Worm (Caenorhabditis elegans) whole organism, L1 larva: Measurements from ENCODE around the gene cpsf-1.

Source experiments
- C04F5.9 ChIP-seq: sonication (generic microtip); optimal IDR thresholded peaks from 2 replicates; lab custom pipeline; 2016; ENCODE audit warnings: missing genetic modification characterization, missing compliant biosample characterization
- C16A3.4 ChIP-seq: fragments of 150-350 bp; optimal IDR thresholded peaks from 2 replicates; lab custom pipeline; 2014; ENCODE audit warnings: missing biosample characterization, missing genetic modification characterization
- C34B4.2 ChIP-seq: sonication (generic microtip); optimal IDR thresholded peaks from 2 replicates; lab custom pipeline; 2017; ENCODE audit warnings: mild to moderate bottlenecking, missing genetic modification characterization, missing compliant biosample characterization
- F16B12.6 ChIP-seq: fragments of 150-350 bp; optimal IDR thresholded peaks from 2 replicates; lab custom pipeline; 2014; ENCODE audit warnings: missing biosample characterization, missing genetic modification characterization
- Y116A8C.19 ChIP-seq: sonication (generic microtip); optimal IDR thresholded peaks from 2 replicates; lab custom pipeline; 2016; ENCODE audit warnings: missing compliant biosample characterization, missing genetic modification characterization, borderline replicate concordance
- aha-1 ChIP-seq: fragments of 150-350 bp; optimal IDR thresholded peaks from 2 replicates; lab custom pipeline; 2014; ENCODE audit warnings: missing biosample characterization, missing genetic modification characterization
- alr-1 ChIP-seq: fragments of 200-800 bp; sonication (Bioruptor generic); optimal IDR thresholded peaks from 2 replicates; lab custom pipeline; 2018; ENCODE audit warnings: borderline replicate concordance, mild to moderate bottlenecking, missing genetic modification characterization, missing compliant biosample characterization
- ceh-63 ChIP-seq: fragments of 200-800 bp; sonication (Bioruptor generic); optimal IDR thresholded peaks from 2 replicates; lab custom pipeline; 2018; ENCODE audit warnings: mild to moderate bottlenecking, missing genetic modification characterization, missing compliant biosample characterization
- ceh-8 ChIP-seq: fragments of 200-800 bp; sonication (Bioruptor generic); optimal IDR thresholded peaks from 2 replicates; lab custom pipeline; 2018; ENCODE audit warnings: mild to moderate bottlenecking, missing genetic modification characterization, moderate library complexity, missing compliant biosample characterization
- ceh-82 ChIP-seq, 3 experiments: fragments of 150-350 bp in 1 of 3; sonication (generic microtip) in 2 of 3; optimal IDR thresholded peaks; 2 replicates each; lab custom pipeline; 2014 to 2017; ENCODE audit warnings: missing biosample characterization in 3 of 3, missing genetic modification characterization in 3 of 3
- ceh-90 ChIP-seq: sonication (generic microtip); optimal IDR thresholded peaks from 2 replicates; lab custom pipeline; 2016; ENCODE audit warnings: missing genetic modification characterization, missing compliant biosample characterization
- ces-1 ChIP-seq: fragments of 150-350 bp; optimal IDR thresholded peaks from 2 replicates; lab custom pipeline; 2014; ENCODE audit warnings: missing biosample characterization, missing genetic modification reagents, missing genetic modification characterization
- dsc-1 ChIP-seq: sonication (generic microtip); optimal IDR thresholded peaks from 2 replicates; lab custom pipeline; 2016; ENCODE audit warnings: mild to moderate bottlenecking, missing genetic modification characterization, missing compliant biosample characterization
- efl-1 ChIP-seq, 4 experiments: fragments of 150-350 bp; optimal IDR thresholded peaks in 3 of 4; peaks in 1 of 4; 1 replicate in 1 of 4; 2 replicates in 3 of 4; lab custom pipeline; 2014; ENCODE audit warnings: missing biosample characterization in 2 of 4, missing genetic modification characterization in 2 of 4, missing genetic modification reagents in 2 of 4
- efl-3 ChIP-seq: fragments of 200-800 bp; sonication (Bioruptor generic); optimal IDR thresholded peaks from 2 replicates; lab custom pipeline; 2018; ENCODE audit warnings: mild to moderate bottlenecking, missing genetic modification characterization, missing compliant biosample characterization
- egl-27 ChIP-seq, 2 experiments: fragments of 150-350 bp in 1 of 2; sonication (generic microtip); optimal IDR thresholded peaks; 3 replicates each; lab custom pipeline; 2017 to 2018; ENCODE audit warnings: missing biosample characterization in 2 of 2, missing genetic modification characterization in 2 of 2, missing genetic modification reagents in 2 of 2
- fkh-10 ChIP-seq: sonication (generic microtip); optimal IDR thresholded peaks from 2 replicates; lab custom pipeline; 2017; ENCODE audit warnings: missing biosample characterization, missing genetic modification reagents, missing genetic modification characterization
- fkh-4 ChIP-seq: sonication (generic microtip); optimal IDR thresholded peaks from 2 replicates; lab custom pipeline; 2016; ENCODE audit warnings: missing compliant biosample characterization, missing genetic modification characterization, borderline replicate concordance
- fos-1 ChIP-seq: fragments of 150-350 bp; optimal IDR thresholded peaks from 2 replicates; lab custom pipeline; 2014; ENCODE audit warnings: missing biosample characterization, missing genetic modification characterization
- hpl-2 ChIP-seq: fragments of 150-350 bp; optimal IDR thresholded peaks from 2 replicates; lab custom pipeline; 2014; ENCODE audit warnings: missing biosample characterization, missing genetic modification reagents, missing genetic modification characterization
- irx-1 ChIP-seq: sonication (generic microtip); optimal IDR thresholded peaks from 2 replicates; lab custom pipeline; 2016; ENCODE audit warnings: missing genetic modification characterization, missing compliant biosample characterization
- lin-14 ChIP-seq: fragments of 200-800 bp; sonication (Bioruptor generic); optimal IDR thresholded peaks from 2 replicates; lab custom pipeline; 2018; ENCODE audit warnings: mild to moderate bottlenecking, missing genetic modification characterization, moderate library complexity, missing compliant biosample characterization
- lin-35 ChIP-seq, 2 experiments: fragments of 150-350 bp; optimal IDR thresholded peaks; 2 replicates each; lab custom pipeline; 2014; ENCODE audit warnings: missing biosample characterization in 2 of 2, missing genetic modification characterization in 2 of 2, missing genetic modification reagents in 2 of 2
- lsy-2 ChIP-seq, 2 experiments: fragments of 150-350 bp; optimal IDR thresholded peaks; 2 replicates each; lab custom pipeline; 2014; ENCODE audit warnings: missing biosample characterization in 2 of 2, missing genetic modification characterization in 2 of 2
- mef-2 ChIP-seq: fragments of 150-350 bp; optimal IDR thresholded peaks from 2 replicates; lab custom pipeline; 2014; ENCODE audit warnings: missing biosample characterization, missing genetic modification characterization
- nhr-12 ChIP-seq: sonication (generic microtip); optimal IDR thresholded peaks from 2 replicates; lab custom pipeline; 2017; ENCODE audit warnings: missing biosample characterization, missing genetic modification characterization
- nhr-19 ChIP-seq: fragments of 200-800 bp; sonication (Bioruptor generic); conservative IDR thresholded peaks from 2 replicates; pipeline ENCODE4 v1.3.6; 2022; ENCODE audit warnings: missing genetic modification characterization, missing compliant biosample characterization
- nhr-20 ChIP-seq: sonication (generic microtip); optimal IDR thresholded peaks from 2 replicates; lab custom pipeline; 2016; ENCODE audit warnings: mild to moderate bottlenecking, missing genetic modification characterization, missing compliant biosample characterization
- nhr-77 ChIP-seq: fragments of 150-350 bp; optimal IDR thresholded peaks from 2 replicates; lab custom pipeline; 2014; ENCODE audit warnings: missing biosample characterization, missing genetic modification characterization
- nhr-84 ChIP-seq: sonication (generic microtip); optimal IDR thresholded peaks from 2 replicates; lab custom pipeline; 2017; ENCODE audit warnings: missing biosample characterization, missing genetic modification characterization
- nhr-85 ChIP-seq: sonication (generic microtip); peaks from one replicate; lab custom pipeline; 2016; ENCODE audit warnings: missing genetic modification characterization, inconsistent platforms, missing compliant biosample characterization
- pag-3 ChIP-seq: sonication (generic microtip); optimal IDR thresholded peaks from 2 replicates; lab custom pipeline; 2017; ENCODE audit warnings: missing genetic modification characterization, mild to moderate bottlenecking, missing compliant biosample characterization, antibody characterized with exemption, borderline replicate concordance; ENCODE audit not compliant: insufficient read depth
- pax-3 ChIP-seq: fragments of 200-800 bp; sonication (Bioruptor generic); optimal IDR thresholded peaks from 2 replicates; lab custom pipeline; 2018; ENCODE audit warnings: mild to moderate bottlenecking, missing genetic modification characterization, moderate library complexity, missing compliant biosample characterization
- pqm-1 ChIP-seq: sonication (generic microtip); optimal IDR thresholded peaks from 3 replicates; lab custom pipeline; 2017; ENCODE audit warnings: missing biosample characterization, missing genetic modification characterization
- rnt-1 ChIP-seq: sonication (generic microtip); optimal IDR thresholded peaks from 2 replicates; lab custom pipeline; 2016; ENCODE audit warnings: mild to moderate bottlenecking, missing genetic modification characterization, moderate library complexity, missing compliant biosample characterization
- snpc-4 ChIP-seq: fragments of 150-350 bp; optimal IDR thresholded peaks from 2 replicates; lab custom pipeline; 2014; ENCODE audit warnings: missing biosample characterization, missing genetic modification characterization
- snu-23 ChIP-seq: sonication (generic microtip); optimal IDR thresholded peaks from 2 replicates; lab custom pipeline; 2016; ENCODE audit warnings: missing genetic modification characterization, missing compliant biosample characterization
- sox-4 ChIP-seq: sonication (generic microtip); optimal IDR thresholded peaks from 2 replicates; lab custom pipeline; 2016; ENCODE audit warnings: missing genetic modification characterization, missing compliant biosample characterization
- swsn-7 ChIP-seq: sonication (generic microtip); optimal IDR thresholded peaks from 2 replicates; lab custom pipeline; 2016; ENCODE audit warnings: missing genetic modification characterization, missing compliant biosample characterization
- tbx-2 ChIP-seq: sonication (generic microtip); optimal IDR thresholded peaks from 2 replicates; lab custom pipeline; 2016; ENCODE audit warnings: missing genetic modification characterization, missing compliant biosample characterization
- tlp-1 ChIP-seq: fragments of 150-350 bp; optimal IDR thresholded peaks from 2 replicates; lab custom pipeline; 2014; ENCODE audit warnings: missing biosample characterization, missing genetic modification characterization
- unc-30 ChIP-seq: sonication (generic microtip); optimal IDR thresholded peaks from 2 replicates; lab custom pipeline; 2017; ENCODE audit warnings: missing biosample characterization, missing genetic modification characterization
- vab-15 ChIP-seq: sonication (generic microtip); optimal IDR thresholded peaks from 2 replicates; lab custom pipeline; 2017; ENCODE audit warnings: missing genotype, mild to moderate bottlenecking, missing genetic modification characterization, missing compliant biosample characterization
- xbp-1 ChIP-seq: sonication (generic microtip); optimal IDR thresholded peaks from 2 replicates; lab custom pipeline; 2016; ENCODE audit warnings: missing genetic modification characterization, missing compliant biosample characterization
- ztf-11 ChIP-seq, 2 experiments: sonication (generic microtip); optimal IDR thresholded peaks; 2 replicates each; lab custom pipeline; 2016 to 2017; ENCODE audit warnings: missing genetic modification characterization in 2 of 2, missing biosample characterization in 1 of 2, missing compliant biosample characterization in 1 of 2
- ztf-4 ChIP-seq: fragments of 150-350 bp; optimal IDR thresholded peaks from 2 replicates; lab custom pipeline; 2014; ENCODE audit warnings: missing biosample characterization, missing genetic modification characterization

Gene cpsf-1

ce11 chrIV:1997762-1998161, 35.0 kb downstream of the cpsf-1 start:
- TF ChIP-seq dsc-1 (no peak), nhr-20 (tag; lab: Kevin White, UChicago) (no peak), pqm-1 (no peak), unc-30 (tag; lab: Kevin White, UChicago) (no peak), pag-3 (tag; lab: Kevin White, UChicago) (no peak), nhr-77 (no peak), egl-27 (tag; optimal IDR thresholded peaks at IDR 0.05; lab: Kevin White, UChicago) (no peak), lsy-2 (tag; optimal IDR thresholded peaks at IDR 0.05; lab: Kevin White, UChicago) (no peak), sox-4 (no peak), fkh-4 (tag; lab: Kevin White, UChicago) (no peak), ztf-4 (tag; lab: Kevin White, UChicago) (no peak), fos-1 (no peak), C16A3.4 (tag; lab: Kevin White, UChicago) (no peak), alr-1 (tag; lab: Kevin White, UChicago) (no peak), nhr-84 (tag; lab: Kevin White, UChicago) (no peak)

ce11 chrIV:1992789-1993188, 40.0 kb downstream of the cpsf-1 start, which contains the start of gene xpc-1:
xpc-1 (plus strand) TSS chrIV:1993089.
- TF ChIP-seq snpc-4, result no peak

- TF ChIP-seq tbx-2 (tag; lab: Kevin White, UChicago) (no peak), efl-1 (optimal IDR thresholded peaks at IDR 0.05; lab: Kevin White, UChicago) (no peak), efl-1 (GFP tag; optimal IDR thresholded peaks at IDR 0.05 in 1 of 2; lab: Kevin White, UChicago) (peak in 1 of 2 experiments; percentile 49)
Measured at ce11 chrIV:1990843-1991339, 41.9 kb downstream of the cpsf-1 start.

- no peak for TF ChIP-seq aha-1 (tag; lab: Kevin White, UChicago)
- TF ChIP-seq nhr-19 (GFP tag; lab: Robert Waterston, UW), result no peak
- TF ChIP-seq nhr-12 (tag; lab: Kevin White, UChicago), result no peak
- TF ChIP-seq ceh-82 (tag; optimal IDR thresholded peaks at IDR 0.05; lab: Kevin White, UChicago), result peak in 1 of 3 experiments; percentile 13
- TF ChIP-seq ceh-63 (GFP tag; lab: Kevin White, UChicago), result no peak
- no peak for TF ChIP-seq efl-3 (GFP tag; lab: Kevin White, UChicago)
- no peak for TF ChIP-seq egl-27 (tag; optimal IDR thresholded peaks at IDR 0.05; lab: Kevin White, UChicago)
- TF ChIP-seq hpl-2, result no peak
- peak; percentile 42 for TF ChIP-seq snu-23
- TF ChIP-seq nhr-84 (tag; lab: Kevin White, UChicago), result no peak
- no peak for TF ChIP-seq irx-1 (tag; lab: Kevin White, UChicago)
- peak; percentile 25 to 33 for TF ChIP-seq efl-1 (optimal IDR thresholded peaks at IDR 0.05; lab: Kevin White, UChicago)
- TF ChIP-seq efl-1 (GFP tag; optimal IDR thresholded peaks at IDR 0.05 in 1 of 2; lab: Kevin White, UChicago), result peak; percentile 37 to 76
- no peak for TF ChIP-seq F16B12.6 (tag; lab: Kevin White, UChicago)
- no peak for TF ChIP-seq ztf-4 (tag; lab: Kevin White, UChicago)
- no peak for TF ChIP-seq C04F5.9 (tag; lab: Kevin White, UChicago)
- TF ChIP-seq rnt-1, result no peak
- no peak for TF ChIP-seq pax-3 (tag; lab: Kevin White, UChicago)
- no peak for TF ChIP-seq pqm-1
- TF ChIP-seq mef-2 (tag; lab: Kevin White, UChicago), result no peak
- no peak for TF ChIP-seq pag-3 (tag; lab: Kevin White, UChicago)
- TF ChIP-seq lin-35 (GFP tag; optimal IDR thresholded peaks at IDR 0.05; lab: Kevin White, UChicago), result peak; percentile 20 to 40
- TF ChIP-seq tlp-1 (tag; lab: Kevin White, UChicago), result no peak
- TF ChIP-seq nhr-85 (tag; lab: Kevin White, UChicago), result no peak
- TF ChIP-seq unc-30 (tag; lab: Kevin White, UChicago), result no peak
- TF ChIP-seq swsn-7, result no peak
- TF ChIP-seq ceh-8, result no peak
- no peak for TF ChIP-seq ztf-11 (tag; optimal IDR thresholded peaks at IDR 0.05; lab: Kevin White, UChicago)
- TF ChIP-seq ces-1 (GFP tag; lab: Kevin White, UChicago), result no peak
- no peak for TF ChIP-seq ceh-90
- no peak for TF ChIP-seq vab-15 (tag; lab: Kevin White, UChicago)
- TF ChIP-seq C34B4.2, result no peak
- TF ChIP-seq xbp-1 (tag; lab: Kevin White, UChicago), result peak; percentile 45
- no peak for TF ChIP-seq fkh-10 (GFP tag; lab: Kevin White, UChicago)
- no peak for TF ChIP-seq Y116A8C.19 (tag; lab: Kevin White, UChicago)
- no peak for TF ChIP-seq lin-14 (GFP tag; lab: Kevin White, UChicago)
Measured at ce11 chrIV:1980961-1981446, 51.8 kb downstream of the cpsf-1 start, which contains the start of gene Y76B12C.6. Y76B12C.6 (plus strand) TSS chrIV:1981396.
